Fruit fly (Drosophila melanogaster) whole organism, adult: ENCODE data around the gene CG9302.

Source experiments
- CG11617 ChIP-seq: fragments of 200-800 bp; sonication (Bioruptor generic); optimal IDR thresholded peaks from 2 replicates; lab custom pipeline; 2017; ENCODE audit warnings: mild to moderate bottlenecking, missing biosample characterization, missing genetic modification reagents, missing genetic modification characterization
- CG12768 ChIP-seq: fragments of 200-800 bp; sonication (Bioruptor generic); optimal IDR thresholded peaks from 2 replicates; lab custom pipeline; 2017; ENCODE audit warnings: missing biosample characterization, missing genetic modification characterization, mild to moderate bottlenecking, moderate library complexity, missing genetic modification reagents
- CG14711 ChIP-seq: fragments of 200-800 bp; sonication (Bioruptor generic); optimal IDR thresholded peaks from 2 replicates; lab custom pipeline; 2018; ENCODE audit warnings: missing biosample characterization, mild to moderate bottlenecking, missing genetic modification characterization, moderate library complexity
- CG1620 ChIP-seq: fragments of 200-800 bp; sonication (Bioruptor generic); optimal IDR thresholded peaks from 2 replicates; lab custom pipeline; 2016; ENCODE audit warnings: missing biosample characterization, missing genetic modification characterization
- CG33017 ChIP-seq: fragments of 200-800 bp; sonication (Bioruptor generic); optimal IDR thresholded peaks from 2 replicates; lab custom pipeline; 2018; ENCODE audit warnings: missing biosample characterization, mild to moderate bottlenecking, missing genetic modification characterization, moderate library complexity
- CG5204 ChIP-seq: fragments of 200-800 bp; sonication (Bioruptor generic); optimal IDR thresholded peaks from 2 replicates; lab custom pipeline; 2016; ENCODE audit warnings: missing biosample characterization, missing genetic modification characterization
- CG7045 ChIP-seq: fragments of 200-800 bp; sonication (Bioruptor generic); optimal IDR thresholded peaks from 2 replicates; lab custom pipeline; 2017; ENCODE audit warnings: missing biosample characterization, mild to moderate bottlenecking, missing genetic modification characterization
- CG7101 ChIP-seq: fragments of 200-800 bp; sonication (Bioruptor generic); optimal IDR thresholded peaks from 2 replicates; lab custom pipeline; 2018; ENCODE audit warnings: missing biosample characterization, mild to moderate bottlenecking, missing genetic modification characterization, moderate library complexity
- Clk ChIP-seq: fragments of 200-800 bp; sonication (Bioruptor generic); optimal IDR thresholded peaks from 2 replicates; lab custom pipeline; 2017; ENCODE audit warnings: missing biosample characterization, missing genetic modification characterization
- Crg-1 ChIP-seq: fragments of 200-800 bp; sonication (Bioruptor generic); optimal IDR thresholded peaks from 2 replicates; lab custom pipeline; 2016; ENCODE audit warnings: missing biosample characterization, missing genetic modification characterization
- Hr96 ChIP-seq: fragments of 200-800 bp; sonication (Bioruptor generic); optimal IDR thresholded peaks from 2 replicates; lab custom pipeline; 2016; ENCODE audit warnings: missing biosample characterization, missing genetic modification characterization
- Mnt ChIP-seq: fragments of 200-800 bp; sonication (Bioruptor generic); optimal IDR thresholded peaks from 2 replicates; lab custom pipeline; 2016; ENCODE audit warnings: missing biosample characterization, mild to moderate bottlenecking, missing genetic modification characterization
- bab1 ChIP-seq: fragments of 200-800 bp; sonication (Bioruptor generic); optimal IDR thresholded peaks from 3 replicates; lab custom pipeline; 2019; ENCODE audit warnings: missing biosample characterization, mild to moderate bottlenecking, missing genetic modification characterization, moderate library complexity
- cic ChIP-seq: fragments of 200-800 bp; sonication (Bioruptor generic); optimal IDR thresholded peaks from 2 replicates; lab custom pipeline; 2017; ENCODE audit warnings: missing biosample characterization, mild to moderate bottlenecking, missing genetic modification characterization, moderate library complexity
- cnc ChIP-seq, 2 experiments: fragments of >200 bp; optimal IDR thresholded peaks; 2 replicates each; lab custom pipeline; 2017
- kay ChIP-seq: fragments of 200-800 bp; sonication (Bioruptor generic); peaks from one replicate; lab custom pipeline; 2016; ENCODE audit warnings: missing biosample characterization, missing genetic modification characterization, borderline replicate concordance
- ovo ChIP-seq: fragments of 200-800 bp; sonication (Bioruptor generic); optimal IDR thresholded peaks from 2 replicates; lab custom pipeline; 2016; ENCODE audit warnings: missing biosample characterization, missing genetic modification characterization
- pad ChIP-seq: fragments of 200-800 bp; sonication (Bioruptor generic); optimal IDR thresholded peaks from 3 replicates; lab custom pipeline; 2017; ENCODE audit warnings: missing biosample characterization, missing genetic modification characterization, mild to moderate bottlenecking, moderate library complexity, missing genetic modification reagents
- tj ChIP-seq: fragments of 200-800 bp; sonication (Bioruptor generic); optimal IDR thresholded peaks from 3 replicates; lab custom pipeline; 2017; ENCODE audit warnings: missing biosample characterization, mild to moderate bottlenecking, missing genetic modification characterization, moderate library complexity
- toe ChIP-seq: fragments of 200-800 bp; sonication (Bioruptor generic); optimal IDR thresholded peaks from 2 replicates; lab custom pipeline; 2016; ENCODE audit warnings: missing biosample characterization, missing genetic modification characterization

Gene CG9302

dm6 chr2L:13382351-13383029 lies 4.2 kb upstream of the CG9302 start, which contains the start of gene loqs:
Gene loqs (plus strand): TSS chr2L:13382652.
- TF ChIP-seq bab1 (GFP tag; lab: Kevin White, UChicago) (peak; percentile 64), CG1620 (peak; percentile 60), CG14711 (tag; lab: Kevin White, UChicago) (peak; percentile 56), cnc (optimal IDR thresholded peaks at IDR 0.05; lab: Kevin White, UChicago) (no peak), CG7101 (peak; percentile 49), CG33017 (tag; lab: Kevin White, UChicago) (no peak)

- peak; percentile 71 for TF ChIP-seq cic
- no peak for TF ChIP-seq CG12768 (GFP tag; lab: Kevin White, UChicago)
Measured at dm6 chr2L:13376086-13376485, 2.3 kb downstream of the CG9302 start.

dm6 chr2L:13373435-13374242 lies 4.7 kb downstream of the CG9302 start, which contains the start of the genes Bdp1 and CG6565:
Gene Bdp1 (minus strand): TSS chr2L:13373890.
Gene CG6565 (plus strand): TSS chr2L:13374019.
- TF ChIP-seq toe, result peak; percentile 99
- TF ChIP-seq pad, result peak; percentile 94
- peak; percentile 97 for TF ChIP-seq Mnt (GFP tag; lab: Kevin White, UChicago)
- peak; percentile 88 for TF ChIP-seq tj (GFP tag; lab: Kevin White, UChicago)
- TF ChIP-seq CG11617 (GFP tag; lab: Kevin White, UChicago), result peak; percentile 98
- TF ChIP-seq CG7101, result peak; percentile 97
- TF ChIP-seq CG12768 (GFP tag; lab: Kevin White, UChicago), result peak; percentile 98
- TF ChIP-seq Clk (GFP tag; lab: Kevin White, UChicago), result peak; percentile 97
- TF ChIP-seq bab1 (GFP tag; lab: Kevin White, UChicago), result peak; percentile 96
- no peak for TF ChIP-seq cnc (optimal IDR thresholded peaks at IDR 0.05; lab: Kevin White, UChicago)
- peak; percentile 97 for TF ChIP-seq ovo (GFP tag; lab: Kevin White, UChicago)
- peak; percentile 90 for TF ChIP-seq CG14711 (tag; lab: Kevin White, UChicago)
- TF ChIP-seq Hr96 (GFP tag; lab: Kevin White, UChicago), result peak; percentile 99
- no peak for TF ChIP-seq kay
- peak; percentile 99 for TF ChIP-seq CG1620
- TF ChIP-seq CG7045 (GFP tag; lab: Kevin White, UChicago), result peak; percentile 95
- TF ChIP-seq CG33017 (tag; lab: Kevin White, UChicago), result peak; percentile 93
- peak; percentile 99 for TF ChIP-seq Crg-1 (GFP tag; lab: Kevin White, UChicago)
- peak; percentile 98 for TF ChIP-seq CG5204 (GFP tag; lab: Kevin White, UChicago)
- TF ChIP-seq cic, result peak; percentile 69

dm6 chr2L:13370762-13371161 lies 7.6 kb downstream of the CG9302 start, which contains the start of gene ND-B22:
Gene ND-B22 (minus strand): TSS chr2L:13371110.
- TF ChIP-seq CG5204 (GFP tag; lab: Kevin White, UChicago) (peak; percentile 57), Crg-1 (GFP tag; lab: Kevin White, UChicago) (peak; percentile 91), cic (peak; percentile 36), bab1 (GFP tag; lab: Kevin White, UChicago) (peak; percentile 81), CG7101 (peak; percentile 84), CG12768 (GFP tag; lab: Kevin White, UChicago) (peak; percentile 84), ovo (GFP tag; lab: Kevin White, UChicago) (peak; percentile 62), cnc (optimal IDR thresholded peaks at IDR 0.05; lab: Kevin White, UChicago) (no peak), pad (peak; percentile 77), CG1620 (peak; percentile 90), CG33017 (tag; lab: Kevin White, UChicago) (peak; percentile 55), Clk (GFP tag; lab: Kevin White, UChicago) (no peak), Mnt (GFP tag; lab: Kevin White, UChicago) (peak; percentile 79), Hr96 (GFP tag; lab: Kevin White, UChicago) (peak; percentile 41), tj (GFP tag; lab: Kevin White, UChicago) (peak; percentile 4), toe (peak; percentile 49), kay (no peak), CG14711 (tag; lab: Kevin White, UChicago) (peak; percentile 97), CG11617 (GFP tag; lab: Kevin White, UChicago) (peak; percentile 51), CG7045 (GFP tag; lab: Kevin White, UChicago) (peak; percentile 41)

dm6 chr2L:13368940-13369339 lies 9.4 kb downstream of the CG9302 start, which contains the start of gene CG31855:
Gene CG31855 (plus strand): TSS chr2L:13369204.
- TF ChIP-seq cnc (optimal IDR thresholded peaks at IDR 0.05; lab: Kevin White, UChicago), result no peak
- peak; percentile 84 for TF ChIP-seq pad
- peak; percentile 83 for TF ChIP-seq CG7045 (GFP tag; lab: Kevin White, UChicago)
- peak; percentile 75 for TF ChIP-seq ovo (GFP tag; lab: Kevin White, UChicago)
- TF ChIP-seq CG7101, result peak; percentile 93
- TF ChIP-seq Crg-1 (GFP tag; lab: Kevin White, UChicago), result peak; percentile 96
- TF ChIP-seq cic, result peak; percentile 78
- TF ChIP-seq tj (GFP tag; lab: Kevin White, UChicago), result peak; percentile 50
- peak; percentile 82 for TF ChIP-seq CG14711 (tag; lab: Kevin White, UChicago)
- peak; percentile 92 for TF ChIP-seq Mnt (GFP tag; lab: Kevin White, UChicago)
- no peak for TF ChIP-seq kay
- TF ChIP-seq CG1620, result peak; percentile 96
- TF ChIP-seq CG12768 (GFP tag; lab: Kevin White, UChicago), result peak; percentile 93
- TF ChIP-seq toe, result peak; percentile 80
- TF ChIP-seq bab1 (GFP tag; lab: Kevin White, UChicago), result peak; percentile 94
- TF ChIP-seq CG33017 (tag; lab: Kevin White, UChicago), result peak; percentile 92
- TF ChIP-seq Hr96 (GFP tag; lab: Kevin White, UChicago), result peak; percentile 80
- peak; percentile 85 for TF ChIP-seq CG11617 (GFP tag; lab: Kevin White, UChicago)
- TF ChIP-seq CG5204 (GFP tag; lab: Kevin White, UChicago), result peak; percentile 86
- TF ChIP-seq Clk (GFP tag; lab: Kevin White, UChicago), result peak; percentile 75
